Fruit fly (Drosophila melanogaster): ENCODE results near the gene aub.

The aub gene

dm6 chr2L:10970134-10970533 is 31.1 kb downstream of the aub start, which contains the start of the genes Tmem214 and YL-1:
Gene Tmem214 (minus strand): TSS chr2L:10970275.
Gene YL-1 (plus strand): TSS chr2L:10970443.
- TF ChIP-seq Myc (optimal IDR thresholded peaks at IDR 0.05) (no peak), h (optimal IDR thresholded peaks at IDR 0.05) (no peak), insv (optimal IDR thresholded peaks at IDR 0.05) (no peak), Sin3A (optimal IDR thresholded peaks at IDR 0.05) (no peak), ttk (optimal IDR thresholded peaks at IDR 0.05) (no peak), psq (optimal IDR thresholded peaks at IDR 0.05) (no peak)

dm6 chr2L:10968009-10968383 is 33.3 kb downstream of the aub start:
- TF ChIP-seq Myc (optimal IDR thresholded peaks at IDR 0.05) (no peak), h (optimal IDR thresholded peaks at IDR 0.05) (no peak), Sin3A (optimal IDR thresholded peaks at IDR 0.05) (no peak), psq (optimal IDR thresholded peaks at IDR 0.05) (no peak), insv (optimal IDR thresholded peaks at IDR 0.05) (no peak), ttk (optimal IDR thresholded peaks at IDR 0.05) (no peak)

- TF ChIP-seq psq (optimal IDR thresholded peaks at IDR 0.05) (no peak), Myc (optimal IDR thresholded peaks at IDR 0.05) (no peak), ttk (optimal IDR thresholded peaks at IDR 0.05) (no peak), insv (optimal IDR thresholded peaks at IDR 0.05) (no peak), Sin3A (optimal IDR thresholded peaks at IDR 0.05) (no peak), h (optimal IDR thresholded peaks at IDR 0.05) (no peak)
Observed at dm6 chr2L:10967257-10968008, 33.8 kb downstream of the aub start.

- no peak for TF ChIP-seq h (optimal IDR thresholded peaks at IDR 0.05)
- TF ChIP-seq ttk (optimal IDR thresholded peaks at IDR 0.05) = no peak
- TF ChIP-seq insv (optimal IDR thresholded peaks at IDR 0.05) = no peak
- TF ChIP-seq Sin3A (optimal IDR thresholded peaks at IDR 0.05) = no peak
- TF ChIP-seq Myc (optimal IDR thresholded peaks at IDR 0.05) = no peak
- TF ChIP-seq psq (optimal IDR thresholded peaks at IDR 0.05) = no peak
Observed at dm6 chr2L:10965962-10966361, 35.3 kb downstream of the aub start.

dm6 chr2L:10964493-10964892 is 36.8 kb downstream of the aub start:
- no peak for TF ChIP-seq h (optimal IDR thresholded peaks at IDR 0.05)

dm6 chr2L:10963979-10964378 is 37.3 kb downstream of the aub start, which contains the start of gene dpr2:
Gene dpr2 (minus strand): TSS chr2L:10964153.
- no peak for TF ChIP-seq h (optimal IDR thresholded peaks at IDR 0.05)
- no peak for TF ChIP-seq insv (optimal IDR thresholded peaks at IDR 0.05)
- no peak for TF ChIP-seq psq (optimal IDR thresholded peaks at IDR 0.05)
- TF ChIP-seq Sin3A (optimal IDR thresholded peaks at IDR 0.05) = no peak
- TF ChIP-seq ttk (optimal IDR thresholded peaks at IDR 0.05) = no peak
- TF ChIP-seq Myc (optimal IDR thresholded peaks at IDR 0.05) = no peak
